Worm (Caenorhabditis elegans): ENCODE data around the gene rfs-1.

rfs-1 gene

ce11 chrIII:8202754-8203153 lies 23.5 kb upstream of the rfs-1 start, which contains the start of gene snb-5:
Gene snb-5 (plus strand): TSS chrIII:8203054.
- TF ChIP-seq R02D3.7 (tag; optimal IDR thresholded peaks at IDR 0.05): no peak
- TF ChIP-seq elt-1 (tag; optimal IDR thresholded peaks at IDR 0.05): no peak
- no peak for TF ChIP-seq ZK546.5 (tag; optimal IDR thresholded peaks at IDR 0.05)
- TF ChIP-seq nhr-237 (tag; optimal IDR thresholded peaks at IDR 0.05): no peak
- no peak for TF ChIP-seq dmd-4 (tag; optimal IDR thresholded peaks at IDR 0.05)
- TF ChIP-seq ztf-1 (GFP tag; conservative IDR thresholded peaks at IDR 0.05): no peak
- TF ChIP-seq ztf-11 (tag; optimal IDR thresholded peaks at IDR 0.05): no peak
- no peak for TF ChIP-seq snpc-4 (tag; optimal IDR thresholded peaks at IDR 0.05)
- no peak for TF ChIP-seq unc-39 (tag; optimal IDR thresholded peaks at IDR 0.05)
- TF ChIP-seq nhr-10 (tag; optimal IDR thresholded peaks at IDR 0.05): no peak
- no peak for TF ChIP-seq lin-13 (GFP tag; optimal IDR thresholded peaks at IDR 0.05)
- no peak for TF ChIP-seq lin-39 (tag; optimal IDR thresholded peaks at IDR 0.05)
- no peak for TF ChIP-seq mbf-1 (tag; optimal IDR thresholded peaks at IDR 0.05)
- no peak for TF ChIP-seq unc-55 (GFP tag; optimal IDR thresholded peaks at IDR 0.05)
- no peak for TF ChIP-seq nhr-129 (tag; optimal IDR thresholded peaks at IDR 0.05)
- TF ChIP-seq nhr-21 (tag; optimal IDR thresholded peaks at IDR 0.05): no peak

- no peak for TF ChIP-seq elt-3 (tag; optimal IDR thresholded peaks at IDR 0.05)
- TF ChIP-seq ceh-16 (tag; optimal IDR thresholded peaks at IDR 0.05): no peak
- TF ChIP-seq sem-4 (tag; optimal IDR thresholded peaks at IDR 0.05): no peak
- TF ChIP-seq gmeb-1 (tag; optimal IDR thresholded peaks at IDR 0.05): no peak
- no peak for TF ChIP-seq nhr-11 (tag; optimal IDR thresholded peaks at IDR 0.05)
- no peak for TF ChIP-seq crh-2 (tag; optimal IDR thresholded peaks at IDR 0.05)
- no peak for TF ChIP-seq fos-1 (tag; optimal IDR thresholded peaks at IDR 0.05)
Measured at ce11 chrIII:8209775-8210174, 16.5 kb upstream of the rfs-1 start, which contains the start of gene C30A5.10. Gene C30A5.10 (minus strand): TSS chrIII:8209875.

- peak in 1 of 2 experiments; percentile 54 for TF ChIP-seq lsy-2 (tag; optimal IDR thresholded peaks at IDR 0.05)
- TF ChIP-seq lin-13 (GFP tag; optimal IDR thresholded peaks at IDR 0.05): no peak
- TF ChIP-seq ZK546.5 (tag; optimal IDR thresholded peaks at IDR 0.05): no peak
- no peak for TF ChIP-seq skn-1 (tag; optimal IDR thresholded peaks at IDR 0.05)
- TF ChIP-seq unc-55 (GFP tag; optimal IDR thresholded peaks at IDR 0.05): peak; percentile 49
- no peak for TF ChIP-seq nhr-237 (tag; optimal IDR thresholded peaks at IDR 0.05)
- peak; percentile 14 for TF ChIP-seq nhr-129 (tag; optimal IDR thresholded peaks at IDR 0.05)
- no peak for TF ChIP-seq Y55F3AM.14 (GFP tag; optimal IDR thresholded peaks at IDR 0.05)
- TF ChIP-seq snpc-4 (tag; optimal IDR thresholded peaks at IDR 0.05): no peak
- TF ChIP-seq peb-1 (tag; optimal IDR thresholded peaks at IDR 0.05): no peak
- no peak for TF ChIP-seq nhr-12 (tag; optimal IDR thresholded peaks at IDR 0.05)
- no peak for TF ChIP-seq aly-2 (tag; optimal IDR thresholded peaks at IDR 0.05)
- TF ChIP-seq nhr-6 (tag; optimal IDR thresholded peaks at IDR 0.05): no peak
- no peak for TF ChIP-seq sma-9 (GFP tag; optimal IDR thresholded peaks at IDR 0.05)
- no peak for TF ChIP-seq sma-9 (tag; optimal IDR thresholded peaks at IDR 0.05)
- no peak for TF ChIP-seq crh-2 (tag; optimal IDR thresholded peaks at IDR 0.05)
- TF ChIP-seq ztf-4 (tag; optimal IDR thresholded peaks at IDR 0.05): no peak
- no peak for TF ChIP-seq zag-1 (tag; optimal IDR thresholded peaks at IDR 0.05)
- TF ChIP-seq mbf-1 (tag; optimal IDR thresholded peaks at IDR 0.05): no peak
- no peak for TF ChIP-seq nhr-21 (tag; optimal IDR thresholded peaks at IDR 0.05)
- peak; percentile 17 for TF ChIP-seq C34F6.9 (tag; optimal IDR thresholded peaks at IDR 0.05)
- no peak for TF ChIP-seq unc-39 (tag; optimal IDR thresholded peaks at IDR 0.05)
Measured at ce11 chrIII:8211562-8211961, 14.7 kb upstream of the rfs-1 start.

- no peak for TF ChIP-seq skn-1 (tag; optimal IDR thresholded peaks at IDR 0.05)
- peak; percentile 4 for TF ChIP-seq unc-55 (GFP tag; optimal IDR thresholded peaks at IDR 0.05)
- no peak for TF ChIP-seq dmd-4 (tag; optimal IDR thresholded peaks at IDR 0.05)
Measured at ce11 chrIII:8216224-8216623, 10.1 kb upstream of the rfs-1 start, which contains the start of gene unc-86. Gene unc-86 (minus strand): TSS chrIII:8216336.

- TF ChIP-seq gmeb-1 (tag; optimal IDR thresholded peaks at IDR 0.05) (no peak), nhr-129 (tag; optimal IDR thresholded peaks at IDR 0.05) (no peak), mbf-1 (tag; optimal IDR thresholded peaks at IDR 0.05) (no peak), nhr-11 (tag; optimal IDR thresholded peaks at IDR 0.05) (no peak), aly-2 (tag; optimal IDR thresholded peaks at IDR 0.05) (no peak), C34F6.9 (tag; optimal IDR thresholded peaks at IDR 0.05) (no peak), F13H6.1 (tag; optimal IDR thresholded peaks at IDR 0.05) (no peak), unc-55 (GFP tag; optimal IDR thresholded peaks at IDR 0.05) (no peak), zag-1 (tag; optimal IDR thresholded peaks at IDR 0.05) (no peak), lin-11 (tag; optimal IDR thresholded peaks at IDR 0.05) (no peak), egl-27 (tag; optimal IDR thresholded peaks at IDR 0.05) (no peak), Y55F3AM.14 (GFP tag; optimal IDR thresholded peaks at IDR 0.05) (no peak)
Measured at ce11 chrIII:8217919-8218318, 8.4 kb upstream of the rfs-1 start, which contains the start of gene C30A5.16. Gene C30A5.16 (plus strand): TSS chrIII:8218219.
